Worm (Caenorhabditis elegans) whole organism, early embryonic: ENCODE data around the gene T23F11.4.

ENCODE experiments used
- B0310.2 ChIP-seq: sonication (generic microtip); optimal IDR thresholded peaks from 2 replicates; lab custom pipeline; 2016; ENCODE audit warnings: mild to moderate bottlenecking, missing genetic modification characterization, missing compliant biosample characterization
- aly-1 ChIP-seq: sonication (generic microtip); optimal IDR thresholded peaks from 2 replicates; lab custom pipeline; 2016; ENCODE audit warnings: missing genetic modification characterization, missing compliant biosample characterization
- ama-1 ChIP-seq: fragments of 150-350 bp; optimal IDR thresholded peaks from 2 replicates; lab custom pipeline; 2014
- tra-4 ChIP-seq: sonication (generic microtip); optimal IDR thresholded peaks from 2 replicates; lab custom pipeline; 2017; ENCODE audit warnings: missing genetic modification characterization, missing compliant biosample characterization

DNA sequence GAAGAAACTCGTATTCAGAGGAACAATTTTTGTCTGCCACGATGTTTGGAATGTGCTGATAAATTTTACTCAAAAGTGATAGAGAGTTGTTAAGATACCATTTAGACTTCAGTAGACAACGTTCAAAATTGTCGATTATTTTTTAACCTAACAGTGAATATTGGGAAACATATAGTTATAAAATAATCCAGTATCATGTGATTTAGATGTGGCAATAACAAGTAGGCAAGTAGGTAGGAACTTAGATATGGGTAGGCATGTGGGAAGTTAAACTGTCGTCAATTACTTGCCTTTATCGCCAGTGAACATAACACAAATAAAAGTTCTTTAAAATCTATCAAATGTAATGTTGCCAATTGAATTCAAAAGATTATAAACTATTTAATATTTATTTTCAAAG lies 6.3 kb upstream of the T23F11.4 start, which contains the start of gene T23F11.11:
- no peak for TF ChIP-seq aly-1
- no peak for TF ChIP-seq B0310.2 (tag; lab: Kevin White, UChicago)
- no peak for TF ChIP-seq tra-4 (tag; lab: Kevin White, UChicago)
- no peak for TF ChIP-seq ama-1
